Worm (Caenorhabditis elegans): Measurements from ENCODE around the gene srx-42.

Gene srx-42

ce11 chrV:13880163-13880562 is 40.7 kb upstream of the srx-42 start (continued):
- TF ChIP-seq hlh-30 (tag; optimal IDR thresholded peaks at IDR 0.05; ENCODE audit: insufficient read depth) = peak; percentile 30
- no peak for TF ChIP-seq nhr-11 (tag; optimal IDR thresholded peaks at IDR 0.05)
- TF ChIP-seq lin-15B (tag; optimal IDR thresholded peaks at IDR 0.05) = no peak
- no peak for TF ChIP-seq nhr-77 (tag; optimal IDR thresholded peaks at IDR 0.05)
- no peak for TF ChIP-seq daf-8 (GFP tag; IDR thresholded peaks at IDR 0.05)
- no peak for TF ChIP-seq nhr-10 (tag; optimal IDR thresholded peaks at IDR 0.05)
- TF ChIP-seq dpl-1 (GFP tag; optimal IDR thresholded peaks at IDR 0.05) = peak; percentile 19
- TF ChIP-seq dmd-8 (GFP tag; IDR thresholded peaks at IDR 0.05) = no peak
- TF ChIP-seq zfp-2 (tag; optimal IDR thresholded peaks at IDR 0.05) = no peak
- no peak for TF ChIP-seq aly-2 (tag; optimal IDR thresholded peaks at IDR 0.05)
- TF ChIP-seq php-3 (GFP tag; IDR thresholded peaks at IDR 0.05) = no peak
- TF ChIP-seq nhr-28 (tag; optimal IDR thresholded peaks at IDR 0.05) = peak; percentile 2
- TF ChIP-seq nhr-6 (tag; optimal IDR thresholded peaks at IDR 0.05) = peak; percentile 20
- no peak for TF ChIP-seq unc-130 (GFP tag; optimal IDR thresholded peaks at IDR 0.05)
- TF ChIP-seq saeg-2 (GFP tag; IDR thresholded peaks at IDR 0.05) = no peak
- no peak for TF ChIP-seq ama-1 (optimal IDR thresholded peaks at IDR 0.05)

- no peak for TF ChIP-seq ces-1 (GFP tag; optimal IDR thresholded peaks at IDR 0.05)
- TF ChIP-seq ceh-62 (tag; optimal IDR thresholded peaks at IDR 0.05) = no peak
- TF ChIP-seq nhr-28 (tag; optimal IDR thresholded peaks at IDR 0.05) = no peak
- no peak for TF ChIP-seq daf-8 (GFP tag; IDR thresholded peaks at IDR 0.05)
- TF ChIP-seq hmg-1.1 (GFP tag; IDR thresholded peaks at IDR 0.05) = no peak
- TF ChIP-seq php-3 (GFP tag; IDR thresholded peaks at IDR 0.05) = no peak
- no peak for TF ChIP-seq lim-7 (GFP tag; IDR thresholded peaks at IDR 0.05)
- TF ChIP-seq daf-19 (GFP tag; conservative IDR thresholded peaks at IDR 0.05) = no peak
- no peak for TF ChIP-seq lin-38 (GFP tag; IDR thresholded peaks at IDR 0.05)
- TF ChIP-seq fkh-10 (GFP tag; optimal IDR thresholded peaks at IDR 0.05) = no peak
- no peak for TF ChIP-seq madf-5 (GFP tag; IDR thresholded peaks at IDR 0.05)
- no peak for TF ChIP-seq unc-39 (tag; optimal IDR thresholded peaks at IDR 0.05)
- TF ChIP-seq dmd-9 (GFP tag; IDR thresholded peaks at IDR 0.05) = no peak
- no peak for TF ChIP-seq zip-11 (GFP tag; IDR thresholded peaks at IDR 0.05)
- no peak for TF ChIP-seq ztf-7 (tag; optimal IDR thresholded peaks at IDR 0.05)
- no peak for TF ChIP-seq Y48G9A.11 (GFP tag; IDR thresholded peaks at IDR 0.05)
These were observed 40.2 kb upstream of the srx-42 start, which contains the start of gene T22G5.3 for ce11 chrV:13880607-13881006. Gene T22G5.3, plus strand, starts transcription at chrV:13880907.

- no peak for TF ChIP-seq daf-12 (tag; optimal IDR thresholded peaks at IDR 0.05)
- no peak for TF ChIP-seq Y75B8A.6 (GFP tag; IDR thresholded peaks at IDR 0.05)
- TF ChIP-seq aha-1 (tag) = peak; percentile 16
These were observed 33.5 kb upstream of the srx-42 start, which contains the start of gene srsx-19 for ce11 chrV:13887358-13887757. Gene srsx-19, plus strand, starts transcription at chrV:13887658.

ce11 chrV:13889516-13889915 is 31.3 kb upstream of the srx-42 start, which contains the start of gene spp-12:
Gene spp-12, plus strand, starts transcription at chrV:13889816.
- TF ChIP-seq nhr-76 (tag; optimal IDR thresholded peaks at IDR 0.05) = no peak
- TF ChIP-seq lin-15B (tag; optimal IDR thresholded peaks at IDR 0.05) = no peak
- TF ChIP-seq Y5F2A.4 (GFP tag; optimal IDR thresholded peaks at IDR 0.05) = no peak
- TF ChIP-seq zfp-2 (tag; optimal IDR thresholded peaks at IDR 0.05) = no peak
- no peak for TF ChIP-seq mep-1 (tag; optimal IDR thresholded peaks at IDR 0.05)
- TF ChIP-seq dpl-1 (GFP tag; optimal IDR thresholded peaks at IDR 0.05) = no peak
- no peak for TF ChIP-seq lin-13 (GFP tag; optimal IDR thresholded peaks at IDR 0.05)
- TF ChIP-seq dmd-6 (GFP tag; IDR thresholded peaks at IDR 0.05) = no peak
- TF ChIP-seq ceh-32 (tag; optimal IDR thresholded peaks at IDR 0.05; ENCODE audit: poor library complexity) = no peak
- no peak for TF ChIP-seq nhr-6 (tag; optimal IDR thresholded peaks at IDR 0.05)
- TF ChIP-seq aha-1 (tag) = no peak
- no peak for TF ChIP-seq pqm-1 (tag; optimal IDR thresholded peaks at IDR 0.05)
- no peak for TF ChIP-seq nhr-102 (tag; optimal IDR thresholded peaks at IDR 0.05)
- TF ChIP-seq ZK546.5 (tag; optimal IDR thresholded peaks at IDR 0.05) = no peak
- TF ChIP-seq ama-1 (optimal IDR thresholded peaks at IDR 0.05) = no peak
